Worm (Caenorhabditis elegans): Measurements from ENCODE around the gene str-136.

DNA sequence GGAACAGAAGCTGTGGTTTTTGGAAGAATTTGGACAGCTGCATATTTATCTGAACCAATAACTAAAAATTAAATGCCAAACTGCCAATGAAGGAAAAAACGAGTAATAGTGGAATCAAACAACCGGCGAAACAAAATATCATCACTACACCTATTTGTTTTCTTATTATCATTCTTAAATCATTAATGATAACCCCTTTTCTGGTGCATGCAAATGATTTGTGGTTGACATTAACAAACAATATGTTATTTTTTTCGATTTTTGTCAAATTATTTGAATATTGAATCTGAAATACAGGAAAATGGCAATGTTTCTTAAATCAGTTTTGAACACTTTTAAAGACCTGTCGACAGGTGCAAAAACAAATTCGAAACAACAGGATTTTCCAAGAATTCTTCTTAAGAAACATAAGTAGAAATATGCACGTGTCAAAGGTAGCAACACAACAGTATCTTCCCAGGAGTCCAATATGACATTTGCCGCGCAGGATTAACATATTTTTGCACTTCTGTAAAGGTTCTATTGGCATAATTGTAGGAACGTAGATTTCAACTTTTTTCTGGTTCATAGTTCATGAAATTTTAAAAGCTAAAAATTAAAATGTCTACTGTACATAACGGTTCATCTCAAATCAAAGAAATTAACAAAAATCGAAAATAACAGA is 20.6 kb upstream of the str-136 start, which contains the start of gene W02D7.5:
- TF ChIP-seq him-1 (tag; optimal IDR thresholded peaks at IDR 0.05) (no peak), dao-5 (tag; optimal IDR thresholded peaks at IDR 0.05) (no peak), W03F9.2 (tag; optimal IDR thresholded peaks at IDR 0.05) (no peak)

Measured in whole organism, L4/young adult.